Worm (Caenorhabditis elegans) whole organism, L4 larva: ENCODE measurements around the gene F53B7.7.

Experiments
- F37D6.2 ChIP-seq: sonication (generic microtip); optimal IDR thresholded peaks from 2 replicates; lab custom pipeline; 2016; ENCODE audit warnings: mild to moderate bottlenecking, missing genetic modification characterization, missing compliant biosample characterization
- T20F7.1 ChIP-seq: fragments of 200-800 bp; sonication (Bioruptor generic); optimal IDR thresholded peaks from 2 replicates; lab custom pipeline; 2018; ENCODE audit warnings: mild to moderate bottlenecking, missing genetic modification characterization, missing compliant biosample characterization
- Y48G9A.11 ChIP-seq: fragments of 200-800 bp; sonication (Bioruptor generic); IDR thresholded peaks from 2 replicates; pipeline ENCODE4 v1.3.6; 2022; ENCODE audit warnings: missing genetic modification reagents, missing genetic modification characterization, missing compliant biosample characterization
- ZK337.2 ChIP-seq: fragments of 200-800 bp; sonication (Bioruptor generic); IDR thresholded peaks from 2 replicates; pipeline ENCODE4 v1.3.6; 2022; ENCODE audit warnings: missing genetic modification reagents, missing genetic modification characterization, missing compliant biosample characterization
- aly-2 ChIP-seq: sonication (generic microtip); optimal IDR thresholded peaks from 2 replicates; lab custom pipeline; 2018; ENCODE audit warnings: missing biosample characterization, missing genetic modification characterization
- ama-1 ChIP-seq: fragments of 150-350 bp; optimal IDR thresholded peaks from 2 replicates; lab custom pipeline; 2014; ENCODE audit warnings: inconsistent platforms, mixed read lengths
- arid-1 ChIP-seq: fragments of 200-800 bp; sonication (Bioruptor generic); conservative IDR thresholded peaks from 2 replicates; pipeline ENCODE4 v1.3.6; 2022; ENCODE audit warnings: missing genetic modification reagents, missing genetic modification characterization, missing compliant biosample characterization
- attf-4 ChIP-seq: sonication (generic microtip); optimal IDR thresholded peaks from 3 replicates; lab custom pipeline; 2017; ENCODE audit warnings: missing biosample characterization, missing genetic modification characterization
- ceh-28 ChIP-seq: fragments of 150-350 bp; optimal IDR thresholded peaks from 2 replicates; lab custom pipeline; 2014; ENCODE audit warnings: missing biosample characterization, missing genetic modification reagents, missing genetic modification characterization
- ceh-44 ChIP-seq: fragments of 200-800 bp; sonication (Bioruptor generic); IDR thresholded peaks from 2 replicates; pipeline ENCODE4 v1.3.6; 2022; ENCODE audit warnings: missing genetic modification reagents, missing genetic modification characterization, missing compliant biosample characterization
- ceh-62 ChIP-seq: sonication (generic microtip); optimal IDR thresholded peaks from 2 replicates; lab custom pipeline; 2017; ENCODE audit warnings: missing biosample characterization, missing genetic modification characterization
- ces-1 ChIP-seq: fragments of 150-350 bp; sonication (generic microtip); optimal IDR thresholded peaks from 4 replicates; lab custom pipeline; 2014; ENCODE audit warnings: missing biosample characterization, missing genetic modification reagents, missing genetic modification characterization
- daf-12 ChIP-seq: fragments of 150-350 bp; optimal IDR thresholded peaks from 2 replicates; lab custom pipeline; 2014; ENCODE audit warnings: missing biosample characterization, missing genetic modification reagents, missing genetic modification characterization
- daf-16 ChIP-seq, 3 experiments: sonication (generic microtip); optimal IDR thresholded peaks; 2 replicates each; lab custom pipeline; 2016 to 2017; ENCODE audit warnings: missing genetic modification characterization in 3 of 3, missing genetic modification reagents in 3 of 3, mild to moderate bottlenecking in 2 of 3, missing compliant biosample characterization in 2 of 3, missing biosample characterization in 1 of 3, moderate library complexity in 1 of 3
- daf-8 ChIP-seq: fragments of 200-800 bp; sonication (Bioruptor generic); IDR thresholded peaks from 2 replicates; pipeline ENCODE4 v1.3.6; 2022; ENCODE audit warnings: missing genetic modification characterization, missing compliant biosample characterization
- dmd-6 ChIP-seq: fragments of 200-800 bp; sonication (Bioruptor generic); IDR thresholded peaks from 2 replicates; pipeline ENCODE4 v1.3.6; 2022; ENCODE audit warnings: missing genetic modification reagents, missing genetic modification characterization, missing compliant biosample characterization
- dmd-8 ChIP-seq: fragments of 200-800 bp; sonication (Bioruptor generic); IDR thresholded peaks from 2 replicates; pipeline ENCODE4 v1.3.6; 2022; ENCODE audit warnings: missing genetic modification characterization, missing compliant biosample characterization
- duxl-1 ChIP-seq: sonication (generic microtip); optimal IDR thresholded peaks from 2 replicates; lab custom pipeline; 2016; ENCODE audit warnings: mild to moderate bottlenecking, missing genetic modification characterization, moderate library complexity, missing compliant biosample characterization; ENCODE audit not compliant: poor library complexity
- dve-1 ChIP-seq: sonication (generic microtip); optimal IDR thresholded peaks from 2 replicates; lab custom pipeline; 2017; ENCODE audit warnings: antibody characterized with exemption, mild to moderate bottlenecking, missing genetic modification characterization, missing compliant biosample characterization; ENCODE audit not compliant: insufficient read depth
- egl-27 ChIP-seq: sonication (generic microtip); optimal IDR thresholded peaks from 3 replicates; lab custom pipeline; 2017; ENCODE audit warnings: missing biosample characterization, missing genetic modification reagents, missing genetic modification characterization
- egl-43 ChIP-seq: fragments of 200-800 bp; sonication (Bioruptor generic); IDR thresholded peaks from 2 replicates; pipeline ENCODE4 v1.3.6; 2022; ENCODE audit warnings: missing genetic modification reagents, missing genetic modification characterization, missing compliant biosample characterization
- fkh-10 ChIP-seq: fragments of 150-350 bp; optimal IDR thresholded peaks from 2 replicates; lab custom pipeline; 2014; ENCODE audit warnings: missing biosample characterization, missing genetic modification reagents, missing genetic modification characterization
- fos-1 ChIP-seq: fragments of 150-350 bp; optimal IDR thresholded peaks from 2 replicates; lab custom pipeline; 2014; ENCODE audit warnings: missing biosample characterization, missing genetic modification characterization
- hlh-11 ChIP-seq: fragments of 200-800 bp; sonication (Bioruptor generic); optimal IDR thresholded peaks from 2 replicates; lab custom pipeline; 2018; ENCODE audit warnings: mild to moderate bottlenecking, missing genetic modification characterization, missing compliant biosample characterization
- hlh-30 ChIP-seq: sonication (generic microtip); optimal IDR thresholded peaks from 2 replicates; lab custom pipeline; 2017; ENCODE audit warnings: antibody characterized with exemption, mild to moderate bottlenecking, missing genetic modification characterization, missing compliant biosample characterization; ENCODE audit not compliant: insufficient read depth
- hmg-1.1 ChIP-seq: fragments of 200-800 bp; sonication (Bioruptor generic); IDR thresholded peaks from 2 replicates; pipeline ENCODE4 v1.3.6; 2022; ENCODE audit warnings: missing genetic modification reagents, missing genetic modification characterization, missing compliant biosample characterization
- lin-13 ChIP-seq: fragments of 150-350 bp; optimal IDR thresholded peaks from 2 replicates; lab custom pipeline; 2014; ENCODE audit warnings: missing biosample characterization, missing genetic modification reagents, missing genetic modification characterization
- lin-29 ChIP-seq: fragments of 200-800 bp; sonication (Bioruptor generic); IDR thresholded peaks from 2 replicates; pipeline ENCODE4 v1.3.6; 2022; ENCODE audit warnings: missing genetic modification reagents, missing genetic modification characterization, missing compliant biosample characterization
- lin-38 ChIP-seq: fragments of 200-800 bp; sonication (Bioruptor generic); IDR thresholded peaks from 2 replicates; pipeline ENCODE4 v1.3.6; 2022; ENCODE audit warnings: missing genetic modification reagents, missing genetic modification characterization, missing compliant biosample characterization
- madf-9 ChIP-seq: fragments of 200-800 bp; sonication (Bioruptor generic); conservative IDR thresholded peaks from 2 replicates; pipeline ENCODE4 v1.3.6; 2022; ENCODE audit warnings: missing genetic modification reagents, missing genetic modification characterization, missing compliant biosample characterization
- mes-2 ChIP-seq: sonication (generic microtip); optimal IDR thresholded peaks from 2 replicates; lab custom pipeline; 2016; ENCODE audit warnings: missing genotype, mild to moderate bottlenecking, missing genetic modification characterization, missing compliant biosample characterization; ENCODE audit not compliant: poor library complexity, severe bottlenecking
- mxl-3 ChIP-seq: fragments of 200-800 bp; sonication (Bioruptor generic); optimal IDR thresholded peaks from 2 replicates; lab custom pipeline; 2018; ENCODE audit warnings: mild to moderate bottlenecking, missing genetic modification characterization, missing compliant biosample characterization
- nhr-25 ChIP-seq: sonication (generic microtip); optimal IDR thresholded peaks from 2 replicates; lab custom pipeline; 2017; ENCODE audit warnings: missing genetic modification characterization, mild to moderate bottlenecking, missing compliant biosample characterization, antibody characterized with exemption, moderate library complexity, borderline replicate concordance; ENCODE audit not compliant: insufficient read depth
- nhr-41 ChIP-seq: fragments of 200-800 bp; sonication (Bioruptor generic); IDR thresholded peaks from 2 replicates; pipeline ENCODE4 v1.3.6; 2022; ENCODE audit warnings: missing genetic modification reagents, missing genetic modification characterization, missing compliant biosample characterization
- nhr-6 ChIP-seq: fragments of 150-350 bp; optimal IDR thresholded peaks from 2 replicates; lab custom pipeline; 2014; ENCODE audit warnings: missing biosample characterization, missing genetic modification characterization
- nhr-77 ChIP-seq: fragments of 150-350 bp; optimal IDR thresholded peaks from 2 replicates; lab custom pipeline; 2014; ENCODE audit warnings: missing biosample characterization, missing genetic modification characterization
- pha-4 ChIP-seq, 2 experiments: fragments of 150-350 bp in 1 of 2; fragments of 200-800 bp in 1 of 2; sonication (Bioruptor generic) in 1 of 2; IDR thresholded peaks in 1 of 2; optimal IDR thresholded peaks in 1 of 2; 2 replicates each; pipeline versions ENCODE4 v1.3.6 to Lab custom; 2014 to 2022; ENCODE audit warnings: missing genetic modification characterization in 2 of 2, missing genetic modification reagents in 2 of 2, missing biosample characterization in 1 of 2, missing compliant biosample characterization in 1 of 2
- php-3 ChIP-seq: fragments of 200-800 bp; sonication (Bioruptor generic); IDR thresholded peaks from 2 replicates; pipeline ENCODE4 v1.3.6; 2022; ENCODE audit warnings: missing genetic modification reagents, missing genetic modification characterization, missing compliant biosample characterization
- pqm-1 ChIP-seq: sonication (generic microtip); optimal IDR thresholded peaks from 2 replicates; lab custom pipeline; 2017; ENCODE audit warnings: missing biosample characterization, missing genetic modification characterization
- sdz-12 ChIP-seq: fragments of 200-800 bp; sonication (Bioruptor generic); optimal IDR thresholded peaks from 2 replicates; lab custom pipeline; 2018; ENCODE audit warnings: mild to moderate bottlenecking, missing genetic modification characterization, missing compliant biosample characterization
- skn-1 ChIP-seq: fragments of 150-350 bp; optimal IDR thresholded peaks from 2 replicates; lab custom pipeline; 2014; ENCODE audit warnings: missing biosample characterization, missing genetic modification characterization
- snpc-1.2 ChIP-seq: fragments of 200-800 bp; sonication (Bioruptor generic); IDR thresholded peaks from 2 replicates; pipeline ENCODE4 v1.3.6; 2022; ENCODE audit warnings: missing genetic modification reagents, missing genetic modification characterization, missing compliant biosample characterization
- snpc-4 ChIP-seq: fragments of 150-350 bp; optimal IDR thresholded peaks from 2 replicates; lab custom pipeline; 2014; ENCODE audit warnings: missing biosample characterization, missing genetic modification characterization
- spr-1 ChIP-seq: sonication (generic microtip); optimal IDR thresholded peaks from 2 replicates; lab custom pipeline; 2016; ENCODE audit warnings: mild to moderate bottlenecking, missing genetic modification characterization, missing compliant biosample characterization
- spr-3 ChIP-seq: fragments of 200-800 bp; sonication (Bioruptor generic); optimal IDR thresholded peaks from 2 replicates; lab custom pipeline; 2018; ENCODE audit warnings: mild to moderate bottlenecking, missing genetic modification characterization, missing compliant biosample characterization
- unc-39 ChIP-seq: sonication (generic microtip); optimal IDR thresholded peaks from 2 replicates; lab custom pipeline; 2017; ENCODE audit warnings: missing biosample characterization, missing genetic modification characterization
- vab-7 ChIP-seq: fragments of 200-800 bp; sonication (Bioruptor generic); IDR thresholded peaks from 2 replicates; pipeline ENCODE4 v1.3.6; 2022; ENCODE audit warnings: missing genetic modification reagents, missing genetic modification characterization, missing compliant biosample characterization
- zag-1 ChIP-seq: fragments of 150-350 bp; optimal IDR thresholded peaks from 2 replicates; lab custom pipeline; 2014; ENCODE audit warnings: missing biosample characterization, missing genetic modification characterization
- zfp-3 ChIP-seq: fragments of 200-800 bp; sonication (Bioruptor generic); conservative IDR thresholded peaks from 2 replicates; pipeline ENCODE4 v1.3.6; 2022; ENCODE audit warnings: missing genetic modification reagents, missing genetic modification characterization, missing compliant biosample characterization
- ztf-11 ChIP-seq: fragments of 150-350 bp; optimal IDR thresholded peaks from 2 replicates; lab custom pipeline; 2014; ENCODE audit warnings: missing biosample characterization, missing genetic modification characterization

F53B7.7 gene

DNA sequence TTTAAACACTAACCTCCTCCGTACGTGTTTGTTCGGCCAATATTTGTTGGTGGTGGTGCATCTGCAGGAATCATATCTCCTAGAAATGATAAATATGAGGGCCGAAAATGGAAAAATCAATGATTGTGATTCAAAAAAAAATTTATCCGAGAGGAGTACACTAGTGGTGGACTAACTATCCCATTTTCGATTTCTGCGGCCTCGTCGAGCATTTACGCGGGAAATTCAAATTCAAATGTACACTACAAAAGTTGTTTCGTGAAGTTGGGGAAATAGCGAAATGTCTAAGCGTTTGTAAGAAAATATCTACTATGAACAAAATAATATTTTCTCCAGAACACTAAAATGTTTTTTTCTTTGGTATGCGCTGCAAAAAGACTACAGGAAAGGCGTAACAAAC, 30.4 kb downstream of the F53B7.7 start:
- no peak for TF ChIP-seq aly-2 (tag; lab: Kevin White, UChicago)
- TF ChIP-seq mxl-3 (GFP tag; lab: Kevin White, UChicago), result peak; percentile 6
- no peak for TF ChIP-seq pqm-1
- no peak for TF ChIP-seq daf-16 (GFP tag; optimal IDR thresholded peaks at IDR 0.05; lab: Kevin White, UChicago)
- peak; percentile 29 for TF ChIP-seq daf-16 (tag; optimal IDR thresholded peaks at IDR 0.05; lab: Kevin White, UChicago)
- TF ChIP-seq F37D6.2, result no peak
- TF ChIP-seq dmd-6, result no peak; the same call in 1 of the 2 replicates
- no peak for TF ChIP-seq unc-39 (tag; lab: Kevin White, UChicago)
- no peak for TF ChIP-seq dmd-8 (GFP tag; lab: Robert Waterston, UW)
- TF ChIP-seq Y48G9A.11 (GFP tag; lab: Robert Waterston, UW), result no peak
- peak; percentile 42 for TF ChIP-seq dve-1
- no peak for TF ChIP-seq daf-8 (GFP tag; lab: Robert Waterston, UW)
- peak; percentile 97 for TF ChIP-seq mes-2 (tag; lab: Kevin White, UChicago)
- TF ChIP-seq nhr-6 (tag; lab: Kevin White, UChicago), result peak; percentile 46
- no peak for TF ChIP-seq pha-4 (GFP tag; IDR thresholded peaks at IDR 0.05; lab: Robert Waterston, UW)
- no peak for TF ChIP-seq pha-4 (tag; optimal IDR thresholded peaks at IDR 0.05; lab: Kevin White, UChicago)
- TF ChIP-seq sdz-12 (GFP tag; lab: Kevin White, UChicago), result no peak
- TF ChIP-seq madf-9 (GFP tag; lab: Robert Waterston, UW), result 0 out of 2 replicates have a peak, but pooled peaks have one; percentile 17
- TF ChIP-seq snpc-4, result no peak
- no peak for TF ChIP-seq egl-27
- no peak for TF ChIP-seq ces-1 (GFP tag; lab: Kevin White, UChicago)
- TF ChIP-seq daf-12 (tag; lab: Kevin White, UChicago), result no peak
- TF ChIP-seq ceh-44 (GFP tag; lab: Robert Waterston, UW), result no peak
- no peak for TF ChIP-seq fos-1 (tag; lab: Kevin White, UChicago)
- no peak for TF ChIP-seq ceh-28
- TF ChIP-seq nhr-41 (GFP tag; lab: Robert Waterston, UW), result no peak
- no peak for TF ChIP-seq nhr-77 (tag; lab: Kevin White, UChicago)
- TF ChIP-seq ztf-11, result no peak
- TF ChIP-seq lin-38 (GFP tag; lab: Robert Waterston, UW), result peak; percentile 69
- no peak for TF ChIP-seq php-3 (GFP tag; lab: Robert Waterston, UW)
- 0 out of 2 replicates have a peak, but pooled peaks have one; percentile 53 for TF ChIP-seq ZK337.2 (GFP tag; lab: Robert Waterston, UW)
- no peak for TF ChIP-seq arid-1 (GFP tag; lab: Robert Waterston, UW)
- peak; percentile 41 for TF ChIP-seq spr-1 (tag; lab: Kevin White, UChicago)
- TF ChIP-seq lin-13 (GFP tag; lab: Kevin White, UChicago), result no peak
- TF ChIP-seq ceh-62 (tag; lab: Kevin White, UChicago), result no peak
- no peak for TF ChIP-seq zag-1 (tag; lab: Kevin White, UChicago)
- peak; percentile 42 for TF ChIP-seq T20F7.1 (GFP tag; lab: Kevin White, UChicago)
- TF ChIP-seq hlh-30 (tag; lab: Kevin White, UChicago), result peak; percentile 14
- peak; percentile 2 for TF ChIP-seq hlh-11
- TF ChIP-seq attf-4 (tag; lab: Kevin White, UChicago), result no peak
- TF ChIP-seq egl-43 (GFP tag; lab: Robert Waterston, UW), result no peak
- no peak for TF ChIP-seq skn-1
- TF ChIP-seq hmg-1.1 (GFP tag; lab: Robert Waterston, UW), result no peak
- no peak for TF ChIP-seq ama-1 (lab: Kevin White, UChicago)
- TF ChIP-seq spr-3 (GFP tag; lab: Kevin White, UChicago), result no peak
- TF ChIP-seq duxl-1 (tag; lab: Kevin White, UChicago), result peak; percentile 68
- TF ChIP-seq nhr-25, result no peak
- TF ChIP-seq fkh-10 (GFP tag; lab: Kevin White, UChicago), result no peak
- TF ChIP-seq lin-29 (GFP tag; lab: Robert Waterston, UW), result no peak
- no peak for TF ChIP-seq snpc-1.2
- TF ChIP-seq zfp-3 (GFP tag; lab: Robert Waterston, UW), result 0 out of 2 replicates have a peak, but pooled peaks have one; percentile 49
- no peak for TF ChIP-seq vab-7 (GFP tag; lab: Robert Waterston, UW)
